Fruit fly (Drosophila melanogaster) whole organism, embryonic: ENCODE results near the gene CG12783.

ENCODE experiments used
- Adf1 ChIP-seq: fragments of 200-800 bp; sonication (Bioruptor generic); IDR thresholded peaks from 2 replicates; pipeline ENCODE4 v1.3.6; 2022; ENCODE audit warnings: missing biosample characterization, missing genetic modification characterization
- CG10543 ChIP-seq: fragments of 200-800 bp; sonication (Bioruptor generic); optimal IDR thresholded peaks from 3 replicates; lab custom pipeline; 2017; ENCODE audit warnings: missing biosample characterization, mild to moderate bottlenecking, missing genetic modification characterization, moderate library complexity
- CG1233 ChIP-seq: fragments of 200-800 bp; sonication (Bioruptor generic); optimal IDR thresholded peaks from 4 replicates; lab custom pipeline; 2018; ENCODE audit warnings: missing biosample characterization, mild to moderate bottlenecking, missing genetic modification characterization
- CG1529 ChIP-seq: fragments of 200-800 bp; sonication (Bioruptor generic); optimal IDR thresholded peaks from 3 replicates; lab custom pipeline; 2018; ENCODE audit warnings: missing biosample characterization, missing genetic modification characterization
- CG15479 ChIP-seq: fragments of 200-800 bp; sonication (Bioruptor generic); optimal IDR thresholded peaks from 3 replicates; lab custom pipeline; 2019; ENCODE audit warnings: missing biosample characterization, mild to moderate bottlenecking, missing genetic modification characterization, moderate library complexity
- CG17802 ChIP-seq: fragments of 200-800 bp; sonication (Bioruptor generic); optimal IDR thresholded peaks from 2 replicates; lab custom pipeline; 2018; ENCODE audit warnings: missing biosample characterization, mild to moderate bottlenecking, missing genetic modification characterization, moderate library complexity
- CG18599 ChIP-seq: fragments of 200-800 bp; sonication (Bioruptor generic); optimal IDR thresholded peaks from 3 replicates; lab custom pipeline; 2017; ENCODE audit warnings: missing biosample characterization, missing genetic modification characterization, mild to moderate bottlenecking, moderate library complexity, missing genetic modification reagents
- CG32767 ChIP-seq: fragments of 200-800 bp; sonication (Bioruptor generic); IDR thresholded peaks from 2 replicates; pipeline ENCODE4 v1.3.6; 2022; ENCODE audit warnings: missing biosample characterization, missing genetic modification characterization
- CG33213 ChIP-seq: fragments of 200-800 bp; sonication (Bioruptor generic); optimal IDR thresholded peaks from 3 replicates; lab custom pipeline; 2016; ENCODE audit warnings: missing biosample characterization, missing genetic modification characterization
- CG6654 ChIP-seq: fragments of 200-800 bp; sonication (Bioruptor generic); optimal IDR thresholded peaks from 2 replicates; lab custom pipeline; 2017; ENCODE audit warnings: missing biosample characterization, mild to moderate bottlenecking, missing genetic modification characterization
- CG6813 ChIP-seq: fragments of 200-800 bp; sonication (Bioruptor generic); optimal IDR thresholded peaks from 2 replicates; lab custom pipeline; 2017; ENCODE audit warnings: missing biosample characterization, missing genetic modification characterization, mild to moderate bottlenecking, moderate library complexity, missing genetic modification reagents
- CG9876 ChIP-seq: fragments of 200-800 bp; sonication (Bioruptor generic); optimal IDR thresholded peaks from 2 replicates; lab custom pipeline; 2016; ENCODE audit warnings: missing biosample characterization, missing genetic modification characterization
- CTCF ChIP-seq: fragments of 200-800 bp; sonication (Bioruptor generic); optimal IDR thresholded peaks from 2 replicates; lab custom pipeline; 2017; ENCODE audit warnings: missing biosample characterization, mild to moderate bottlenecking, missing genetic modification characterization, moderate library complexity
- D ChIP-seq, 2 experiments: fragments of 200-800 bp in 1 of 2; fragments of >200 bp in 1 of 2; sonication (Bioruptor generic) in 1 of 2; optimal IDR thresholded peaks; 2 replicates in 1 of 2; 3 replicates in 1 of 2; lab custom pipeline; 2017; ENCODE audit warnings: mild to moderate bottlenecking in 1 of 2, missing biosample characterization in 1 of 2, missing genetic modification characterization in 1 of 2, missing genetic modification reagents in 1 of 2
- Dfd ChIP-seq, 2 experiments: fragments of >200 bp; optimal IDR thresholded peaks; 2 replicates each; lab custom pipeline; 2017; ENCODE audit warnings: missing biosample characterization in 2 of 2, missing genetic modification characterization in 2 of 2
- E2f1 ChIP-seq: fragments of 200-800 bp; sonication (Bioruptor generic); IDR thresholded peaks from 2 replicates; pipeline ENCODE4 v1.3.6; 2022; ENCODE audit warnings: missing biosample characterization, missing genetic modification characterization
- NfI ChIP-seq: fragments of 200-800 bp; sonication (Bioruptor generic); optimal IDR thresholded peaks from 3 replicates; lab custom pipeline; 2018; ENCODE audit warnings: missing biosample characterization, mild to moderate bottlenecking, missing genetic modification characterization, moderate library complexity
- Oli ChIP-seq: fragments of 200-800 bp; sonication (Bioruptor generic); optimal IDR thresholded peaks from 2 replicates; lab custom pipeline; 2018; ENCODE audit warnings: missing biosample characterization, mild to moderate bottlenecking, missing genetic modification characterization, moderate library complexity
- PHDP ChIP-seq: fragments of 200-800 bp; sonication (Bioruptor generic); optimal IDR thresholded peaks from 3 replicates; lab custom pipeline; 2018; ENCODE audit warnings: missing biosample characterization, mild to moderate bottlenecking, missing genetic modification characterization, moderate library complexity
- Scr ChIP-seq: fragments of 200-800 bp; sonication (Bioruptor generic); IDR thresholded peaks from 2 replicates; pipeline ENCODE4 v1.3.6; 2022; ENCODE audit warnings: missing biosample characterization, missing genetic modification characterization; ENCODE audit not compliant: partially characterized antibody
- abd-A ChIP-seq: fragments of 200-800 bp; sonication (Bioruptor generic); optimal IDR thresholded peaks from 3 replicates; lab custom pipeline; 2019; ENCODE audit warnings: missing biosample characterization, mild to moderate bottlenecking, missing genetic modification characterization, moderate library complexity
- caup ChIP-seq: fragments of 200-800 bp; sonication (Bioruptor generic); optimal IDR thresholded peaks from 3 replicates; lab custom pipeline; 2017; ENCODE audit warnings: missing biosample characterization, mild to moderate bottlenecking, missing genetic modification characterization, moderate library complexity; ENCODE audit not compliant: severe bottlenecking
- cg ChIP-seq: fragments of 200-800 bp; sonication (Bioruptor generic); optimal IDR thresholded peaks from 3 replicates; lab custom pipeline; 2019; ENCODE audit warnings: missing biosample characterization, mild to moderate bottlenecking, missing genetic modification characterization, moderate library complexity
- ems ChIP-seq: fragments of 200-800 bp; sonication (Bioruptor generic); optimal IDR thresholded peaks from 3 replicates; lab custom pipeline; 2016; ENCODE audit warnings: missing biosample characterization, missing genetic modification characterization
- en ChIP-seq: fragments of 200-800 bp; sonication (Bioruptor generic); optimal IDR thresholded peaks from 2 replicates; lab custom pipeline; 2016; ENCODE audit warnings: missing biosample characterization, missing genetic modification characterization
- esg ChIP-seq: fragments of 200-800 bp; sonication (Bioruptor generic); conservative IDR thresholded peaks from 2 replicates; pipeline ENCODE4 v1.3.6; 2022; ENCODE audit warnings: missing biosample characterization, missing genetic modification characterization
- eve ChIP-seq, 2 experiments: fragments of >200 bp; optimal IDR thresholded peaks; 2 replicates each; lab custom pipeline; 2017; ENCODE audit warnings: missing biosample characterization in 2 of 2, missing genetic modification characterization in 2 of 2
- kni ChIP-seq: fragments of 200-800 bp; sonication (Bioruptor generic); optimal IDR thresholded peaks from 3 replicates; lab custom pipeline; 2017; ENCODE audit warnings: mild to moderate bottlenecking, missing biosample characterization, missing genetic modification reagents, missing genetic modification characterization
- mirr ChIP-seq: fragments of 200-800 bp; sonication (Bioruptor generic); optimal IDR thresholded peaks from 3 replicates; lab custom pipeline; 2018; ENCODE audit warnings: missing biosample characterization, mild to moderate bottlenecking, missing genetic modification characterization
- pfk ChIP-seq: fragments of 200-800 bp; sonication (Bioruptor generic); optimal IDR thresholded peaks from 2 replicates; lab custom pipeline; 2018; ENCODE audit warnings: missing biosample characterization, mild to moderate bottlenecking, missing genetic modification characterization, moderate library complexity
- ranshi ChIP-seq: fragments of 200-800 bp; sonication (Bioruptor generic); IDR thresholded peaks from 2 replicates; pipeline ENCODE4 v1.3.6; 2022; ENCODE audit warnings: missing biosample characterization, missing genetic modification characterization
- rib ChIP-seq: fragments of 200-800 bp; sonication (Bioruptor generic); IDR thresholded peaks from 2 replicates; pipeline ENCODE4 v1.3.6; 2022; ENCODE audit warnings: missing biosample characterization, missing genetic modification characterization
- ro ChIP-seq: fragments of 200-800 bp; sonication (Bioruptor generic); IDR thresholded peaks from 2 replicates; pipeline ENCODE4 v1.3.6; 2022; ENCODE audit warnings: missing biosample characterization, missing genetic modification characterization
- sc ChIP-seq, 3 experiments: fragments of >200 bp in 2 of 3; fragments of 200-800 bp in 1 of 3; sonication (Bioruptor generic) in 1 of 3; optimal IDR thresholded peaks; 2 replicates in 2 of 3; 3 replicates in 1 of 3; lab custom pipeline; 2017; ENCODE audit warnings: mild to moderate bottlenecking in 1 of 3, missing biosample characterization in 1 of 3, missing genetic modification characterization in 1 of 3, missing genetic modification reagents in 1 of 3
- sens ChIP-seq: fragments of 200-800 bp; sonication (Bioruptor generic); peaks from one replicate; lab custom pipeline; 2016; ENCODE audit warnings: missing biosample characterization, missing genetic modification characterization
- sim ChIP-seq: fragments of 200-800 bp; sonication (Bioruptor generic); IDR thresholded peaks from 2 replicates; pipeline ENCODE4 v1.3.6; 2022; ENCODE audit warnings: missing biosample characterization, missing genetic modification characterization
- sima ChIP-seq: fragments of 200-800 bp; sonication (Bioruptor generic); optimal IDR thresholded peaks from 2 replicates; lab custom pipeline; 2016; ENCODE audit warnings: missing biosample characterization, missing genetic modification characterization
- ssp ChIP-seq: fragments of 200-800 bp; sonication (Bioruptor generic); IDR thresholded peaks from 2 replicates; pipeline ENCODE4 v1.3.6; 2022; ENCODE audit warnings: missing biosample characterization, missing genetic modification characterization
- tll ChIP-seq, 2 experiments: fragments of 200-800 bp in 1 of 2; fragments of >200 bp in 1 of 2; sonication (Bioruptor generic) in 1 of 2; optimal IDR thresholded peaks; 2 replicates each; lab custom pipeline; 2017 to 2019; ENCODE audit warnings: missing biosample characterization in 2 of 2, missing genetic modification characterization in 2 of 2, mild to moderate bottlenecking in 1 of 2, moderate library complexity in 1 of 2
- twi ChIP-seq: fragments of 200-800 bp; optimal IDR thresholded peaks from 2 replicates; lab custom pipeline; 2019; ENCODE audit warnings: missing biosample characterization, mild to moderate bottlenecking, missing genetic modification characterization, moderate library complexity
- vvl ChIP-seq: fragments of 200-800 bp; sonication (Bioruptor generic); IDR thresholded peaks from 2 replicates; pipeline ENCODE4 v1.3.6; 2022; ENCODE audit warnings: missing biosample characterization, missing genetic modification characterization
- zen ChIP-seq: fragments of 200-800 bp; sonication (Bioruptor generic); optimal IDR thresholded peaks from 3 replicates; lab custom pipeline; 2018; ENCODE audit warnings: missing biosample characterization, mild to moderate bottlenecking, missing genetic modification characterization, moderate library complexity

The CG12783 gene

dm6 chr3R:16573483-16574145 lies 39.6 kb downstream of the CG12783 start, which contains the start of gene CG14903 (continued):
- no peak for TF ChIP-seq Adf1 (GFP tag; lab: Robert Waterston, UW)
- TF ChIP-seq kni (GFP tag; lab: Kevin White, UChicago) = no peak
- TF ChIP-seq ro (GFP tag; lab: Robert Waterston, UW) = no peak
- TF ChIP-seq Oli (tag; lab: Kevin White, UChicago) = no peak
- no peak for TF ChIP-seq eve (GFP tag; optimal IDR thresholded peaks at IDR 0.05; lab: Kevin White, UChicago)
- TF ChIP-seq en (GFP tag; lab: Kevin White, UChicago) = no peak
- no peak for TF ChIP-seq ranshi (GFP tag; lab: Robert Waterston, UW)
- TF ChIP-seq sima (GFP tag; lab: Kevin White, UChicago) = no peak
- TF ChIP-seq E2f1 (GFP tag; lab: Robert Waterston, UW) = no peak
- peak; percentile 97 for TF ChIP-seq CTCF
- TF ChIP-seq Scr (GFP tag; lab: Robert Waterston, UW) = peak; percentile 78
- no peak for TF ChIP-seq rib (GFP tag; lab: Robert Waterston, UW)
- TF ChIP-seq caup (GFP tag; lab: Kevin White, UChicago) = no peak
- no peak for TF ChIP-seq ems (GFP tag; lab: Kevin White, UChicago)
- TF ChIP-seq NfI (GFP tag; lab: Kevin White, UChicago) = peak; percentile 11
- no peak for TF ChIP-seq esg
- TF ChIP-seq CG1529 (GFP tag; lab: Kevin White, UChicago) = no peak
- TF ChIP-seq pfk (GFP tag; lab: Kevin White, UChicago) = no peak
- TF ChIP-seq mirr (GFP tag; lab: Kevin White, UChicago) = no peak
- TF ChIP-seq sc (optimal IDR thresholded peaks at IDR 0.05; lab: Kevin White, UChicago) = no peak
- TF ChIP-seq sc (GFP tag; optimal IDR thresholded peaks at IDR 0.05; lab: Kevin White, UChicago) = no peak
- TF ChIP-seq CG17802 = peak; percentile 100
- no peak for TF ChIP-seq CG1233 (GFP tag; lab: Kevin White, UChicago)
- no peak for TF ChIP-seq CG6813 (GFP tag; lab: Kevin White, UChicago)
- TF ChIP-seq CG6654 (GFP tag; lab: Kevin White, UChicago) = no peak
- TF ChIP-seq CG9876 (GFP tag; lab: Kevin White, UChicago) = peak; percentile 18
- TF ChIP-seq tll (GFP tag; optimal IDR thresholded peaks at IDR 0.05; lab: Kevin White, UChicago) = no peak
- peak; percentile 30 for TF ChIP-seq CG33213
- no peak for TF ChIP-seq Dfd (GFP tag; optimal IDR thresholded peaks at IDR 0.05; lab: Kevin White, UChicago)

DNA sequence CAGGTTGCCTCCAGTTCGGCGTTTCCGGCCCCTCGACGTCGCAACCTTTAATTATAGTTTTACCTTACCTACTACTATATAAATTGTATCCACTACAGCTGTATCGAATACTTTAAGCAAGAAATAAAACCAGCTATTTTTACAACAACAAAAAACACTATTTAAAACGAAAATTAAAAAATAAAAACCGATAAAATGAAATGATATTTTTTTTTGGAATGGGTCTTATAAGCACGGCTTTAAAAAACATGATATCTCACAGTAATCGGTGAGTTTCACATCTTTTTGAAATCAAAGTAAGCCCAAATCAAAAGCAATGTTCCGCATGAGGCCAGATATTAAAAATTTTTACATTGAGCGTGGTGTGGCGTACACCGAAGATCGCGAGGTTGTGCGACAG lies 42.0 kb downstream of the CG12783 start, which contains the start of gene CG14891:
Gene CG14891, plus strand, starts transcription at position 301 of the 400 bp plus-strand sequence.
- TF ChIP-seq sens (GFP tag; lab: Kevin White, UChicago) (peak; percentile 11), ssp (no peak)

DNA sequence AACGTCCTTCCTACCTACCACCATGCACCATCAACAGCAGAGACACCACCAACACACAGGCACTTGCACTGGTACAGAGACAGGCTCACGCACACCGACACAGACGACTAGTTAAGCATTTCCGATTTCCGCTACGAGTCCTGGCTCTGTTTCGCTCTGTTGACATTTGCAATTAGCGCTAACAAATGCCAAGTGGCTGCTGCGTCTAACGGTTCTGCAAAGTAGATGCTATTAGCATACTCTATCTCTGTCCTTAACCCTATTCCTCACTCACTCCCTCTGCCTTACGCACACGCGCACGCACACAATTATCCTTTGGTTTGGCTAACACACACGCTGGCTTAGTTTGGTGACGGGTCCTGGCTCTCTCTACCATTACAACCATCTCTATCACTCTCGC lies 42.7 kb downstream of the CG12783 start:
- TF ChIP-seq zen (tag; lab: Kevin White, UChicago) (peak; percentile 99), D (optimal IDR thresholded peaks at IDR 0.05; lab: Kevin White, UChicago) (peak; percentile 60), D (GFP tag; optimal IDR thresholded peaks at IDR 0.05; lab: Kevin White, UChicago) (no peak), sim (GFP tag; lab: Robert Waterston, UW) (0 out of 2 replicates have a peak, but pooled peaks have one; percentile 26), abd-A (peak; percentile 27), CG10543 (GFP tag; lab: Kevin White, UChicago) (peak; percentile 9), CG32767 (GFP tag; lab: Robert Waterston, UW) (no peak), tll (GFP tag; optimal IDR thresholded peaks at IDR 0.05; lab: Kevin White, UChicago) (peak in 1 of 2 experiments; percentile 45), CG15479 (GFP tag; lab: Kevin White, UChicago) (peak; percentile 29), vvl (0 out of 2 replicates have a peak, but pooled peaks have one; percentile 1), cg (GFP tag; lab: Kevin White, UChicago) (peak; percentile 36), twi (tag; lab: Kevin White, UChicago) (no peak), CG18599 (peak; percentile 19), PHDP (tag; lab: Kevin White, UChicago) (no peak)
- TF ChIP-seq, all 482 proteins: peak for 10
